Worm (Caenorhabditis elegans): ENCODE data around the gene C16C8.26.

DNA sequence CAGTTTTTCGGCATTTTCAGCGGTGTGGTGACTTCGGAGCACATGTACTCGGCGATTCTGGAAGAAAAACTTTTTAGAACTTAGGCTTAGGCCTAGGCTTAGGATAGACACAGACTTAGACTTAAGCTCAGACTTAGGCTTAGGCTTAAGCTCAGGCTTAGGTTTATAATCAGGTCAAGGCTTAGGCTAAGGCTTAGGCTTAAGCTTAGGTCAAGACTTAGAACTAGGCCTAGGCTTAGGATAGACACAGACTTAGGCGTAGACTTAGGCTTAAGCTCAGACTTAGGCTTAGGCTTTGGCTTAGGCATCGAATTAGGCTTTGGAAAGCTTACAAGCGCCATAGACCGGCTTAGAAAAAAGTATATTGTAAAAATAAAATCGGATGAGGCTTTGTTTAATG is 18.4 kb upstream of the C16C8.26 start:
- no peak for TF ChIP-seq B0310.2 (tag; optimal IDR thresholded peaks at IDR 0.05)
- TF ChIP-seq ama-1 (optimal IDR thresholded peaks at IDR 0.05), result no peak
- TF ChIP-seq F13C5.2 (tag; optimal IDR thresholded peaks at IDR 0.05), result no peak
- no peak for TF ChIP-seq hnd-1 (tag; optimal IDR thresholded peaks at IDR 0.05)
- no peak for TF ChIP-seq scrt-1 (GFP tag; IDR thresholded peaks at IDR 0.05)
- no peak for TF ChIP-seq ets-7 (tag; optimal IDR thresholded peaks at IDR 0.05)
- TF ChIP-seq tbx-37 (GFP tag; conservative IDR thresholded peaks at IDR 0.05), result no peak
- no peak for TF ChIP-seq aly-1 (tag; optimal IDR thresholded peaks at IDR 0.05)

Measured in whole organism, early embryonic.